Fruit fly (Drosophila melanogaster) whole organism, embryonic: ENCODE data around the gene CG31459.

Experiments used
- ATbp ChIP-seq: fragments of 200-800 bp; sonication (Bioruptor generic); optimal IDR thresholded peaks from 2 replicates; lab custom pipeline; 2017; ENCODE audit warnings: missing biosample characterization, mild to moderate bottlenecking, missing genetic modification characterization, missing genetic modification reagents
- Antp ChIP-seq: fragments of 200-800 bp; sonication (Bioruptor generic); optimal IDR thresholded peaks from 3 replicates; lab custom pipeline; 2016; ENCODE audit warnings: missing biosample characterization, missing genetic modification characterization
- Bteb2 ChIP-seq: fragments of 200-800 bp; sonication (Bioruptor generic); optimal IDR thresholded peaks from 2 replicates; lab custom pipeline; 2016; ENCODE audit warnings: missing biosample characterization, missing genetic modification characterization
- CG11093 ChIP-seq: fragments of 200-800 bp; sonication (Bioruptor generic); IDR thresholded peaks from 3 replicates; pipeline ENCODE4 v1.3.6; 2022; ENCODE audit warnings: missing biosample characterization, missing genetic modification characterization
- CG11247 ChIP-seq: fragments of 200-800 bp; sonication (Bioruptor generic); IDR thresholded peaks from 2 replicates; pipeline ENCODE4 v1.3.6; 2022; ENCODE audit warnings: missing biosample characterization, missing genetic modification characterization
- CG11456 ChIP-seq: fragments of 200-800 bp; sonication (Bioruptor generic); IDR thresholded peaks from 3 replicates; pipeline ENCODE4 v1.3.6; 2022; ENCODE audit warnings: missing biosample characterization, missing genetic modification characterization
- CG12659 ChIP-seq: fragments of 200-800 bp; sonication (Bioruptor generic); optimal IDR thresholded peaks from 3 replicates; lab custom pipeline; 2017; ENCODE audit warnings: mild to moderate bottlenecking, missing biosample characterization, missing genetic modification reagents, missing genetic modification characterization
- CG1529 ChIP-seq: fragments of 200-800 bp; sonication (Bioruptor generic); optimal IDR thresholded peaks from 3 replicates; lab custom pipeline; 2018; ENCODE audit warnings: missing biosample characterization, missing genetic modification characterization
- CG15479 ChIP-seq: fragments of 200-800 bp; sonication (Bioruptor generic); optimal IDR thresholded peaks from 3 replicates; lab custom pipeline; 2019; ENCODE audit warnings: missing biosample characterization, mild to moderate bottlenecking, missing genetic modification characterization, moderate library complexity
- CG17328 ChIP-seq: fragments of 200-800 bp; sonication (Bioruptor generic); IDR thresholded peaks from 2 replicates; pipeline ENCODE4 v1.3.6; 2022; ENCODE audit warnings: missing biosample characterization, missing genetic modification characterization
- CG18764 ChIP-seq: fragments of 200-800 bp; sonication (Bioruptor generic); optimal IDR thresholded peaks from 3 replicates; lab custom pipeline; 2016; ENCODE audit warnings: missing biosample characterization, missing genetic modification characterization
- CG2116 ChIP-seq: fragments of 200-800 bp; sonication (Bioruptor generic); optimal IDR thresholded peaks from 3 replicates; lab custom pipeline; 2018; ENCODE audit warnings: missing biosample characterization, mild to moderate bottlenecking, missing genetic modification characterization
- CG2678 ChIP-seq: fragments of 200-800 bp; sonication (Bioruptor generic); optimal IDR thresholded peaks from 3 replicates; lab custom pipeline; 2019; ENCODE audit warnings: missing biosample characterization, mild to moderate bottlenecking, missing genetic modification characterization, moderate library complexity
- CG31441 ChIP-seq: fragments of 200-800 bp; sonication (Bioruptor generic); IDR thresholded peaks from 2 replicates; pipeline ENCODE4 v1.3.6; 2022; ENCODE audit warnings: missing biosample characterization, missing genetic modification characterization
- CG32532 ChIP-seq: fragments of 200-800 bp; sonication (Bioruptor generic); IDR thresholded peaks from 2 replicates; pipeline ENCODE4 v1.3.6; 2022; ENCODE audit warnings: missing biosample characterization, missing genetic modification characterization
- CG33557 ChIP-seq: fragments of 200-800 bp; sonication (Bioruptor generic); optimal IDR thresholded peaks from 2 replicates; lab custom pipeline; 2019; ENCODE audit warnings: missing biosample characterization, mild to moderate bottlenecking, missing genetic modification characterization, moderate library complexity
- CG4617 ChIP-seq: fragments of 200-800 bp; sonication (Bioruptor generic); optimal IDR thresholded peaks from 3 replicates; lab custom pipeline; 2016; ENCODE audit warnings: missing biosample characterization, missing genetic modification characterization, borderline replicate concordance
- CG6272 ChIP-seq: fragments of 200-800 bp; sonication (Bioruptor generic); IDR thresholded peaks from 2 replicates; pipeline ENCODE4 v1.3.6; 2022; ENCODE audit warnings: missing biosample characterization, missing genetic modification characterization
- CG6689 ChIP-seq: fragments of 200-800 bp; sonication (Bioruptor generic); IDR thresholded peaks from 2 replicates; pipeline ENCODE4 v1.3.6; 2022; ENCODE audit warnings: missing biosample characterization, missing genetic modification characterization
- CG8281 ChIP-seq: fragments of 200-800 bp; sonication (Bioruptor generic); optimal IDR thresholded peaks from 2 replicates; lab custom pipeline; 2018; ENCODE audit warnings: missing biosample characterization, mild to moderate bottlenecking, missing genetic modification characterization, moderate library complexity
- CTCF ChIP-seq: fragments of 200-800 bp; sonication (Bioruptor generic); optimal IDR thresholded peaks from 2 replicates; lab custom pipeline; 2017; ENCODE audit warnings: missing biosample characterization, mild to moderate bottlenecking, missing genetic modification characterization, moderate library complexity
- Drgx ChIP-seq: fragments of 200-800 bp; sonication (Bioruptor generic); IDR thresholded peaks from 2 replicates; pipeline ENCODE4 v1.3.6; 2022; ENCODE audit warnings: missing biosample characterization, missing genetic modification characterization
- Ets65A ChIP-seq: fragments of 200-800 bp; sonication (Bioruptor generic); peaks from one replicate; lab custom pipeline; 2016; ENCODE audit warnings: missing biosample characterization, missing genetic modification characterization
- HLH3B ChIP-seq: fragments of 200-800 bp; sonication (Bioruptor generic); IDR thresholded peaks from 2 replicates; pipeline ENCODE4 v1.3.6; 2022; ENCODE audit warnings: missing biosample characterization, missing genetic modification characterization
- Hr3 ChIP-seq: fragments of 200-800 bp; sonication (Bioruptor generic); optimal IDR thresholded peaks from 3 replicates; lab custom pipeline; 2016; ENCODE audit warnings: missing biosample characterization, missing genetic modification characterization
- Jarid2 ChIP-seq: fragments of 200-800 bp; sonication (Bioruptor generic); optimal IDR thresholded peaks from 3 replicates; lab custom pipeline; 2017; ENCODE audit warnings: mild to moderate bottlenecking, missing biosample characterization, missing genetic modification reagents, missing genetic modification characterization
- MTF-1 ChIP-seq: fragments of 200-800 bp; sonication (Bioruptor generic); optimal IDR thresholded peaks from 2 replicates; lab custom pipeline; 2018; ENCODE audit warnings: missing biosample characterization, mild to moderate bottlenecking, missing genetic modification characterization, borderline replicate concordance
- Six4 ChIP-seq: fragments of 200-800 bp; sonication (Bioruptor generic); optimal IDR thresholded peaks from 2 replicates; lab custom pipeline; 2016; ENCODE audit warnings: missing biosample characterization, missing genetic modification characterization
- Ssrp ChIP-seq: fragments of 200-800 bp; sonication (Bioruptor generic); optimal IDR thresholded peaks from 2 replicates; lab custom pipeline; 2018; ENCODE audit warnings: missing biosample characterization, mild to moderate bottlenecking, missing genetic modification characterization, moderate library complexity
- amos ChIP-seq: fragments of 200-800 bp; sonication (Bioruptor generic); IDR thresholded peaks from 2 replicates; pipeline ENCODE4 v1.3.6; 2022; ENCODE audit warnings: missing biosample characterization, missing genetic modification characterization; ENCODE audit not compliant: partially characterized antibody
- btn ChIP-seq: fragments of 200-800 bp; sonication (Bioruptor generic); optimal IDR thresholded peaks from 2 replicates; lab custom pipeline; 2016; ENCODE audit warnings: missing biosample characterization, missing genetic modification characterization
- caup ChIP-seq: fragments of 200-800 bp; sonication (Bioruptor generic); optimal IDR thresholded peaks from 3 replicates; lab custom pipeline; 2017; ENCODE audit warnings: missing biosample characterization, mild to moderate bottlenecking, missing genetic modification characterization, moderate library complexity; ENCODE audit not compliant: severe bottlenecking
- chn ChIP-seq: fragments of 200-800 bp; sonication (Bioruptor generic); optimal IDR thresholded peaks from 2 replicates; lab custom pipeline; 2016; ENCODE audit warnings: missing biosample characterization, missing genetic modification characterization
- crol ChIP-seq: fragments of 200-800 bp; sonication (Bioruptor generic); IDR thresholded peaks from 2 replicates; pipeline ENCODE4 v1.3.6; 2022; ENCODE audit warnings: missing biosample characterization, missing genetic modification characterization
- dati ChIP-seq: fragments of 200-800 bp; sonication (Bioruptor generic); IDR thresholded peaks from 2 replicates; pipeline ENCODE4 v1.3.6; 2022; ENCODE audit warnings: missing biosample characterization, missing genetic modification characterization
- gcm ChIP-seq: fragments of 200-800 bp; sonication (Bioruptor generic); optimal IDR thresholded peaks from 2 replicates; lab custom pipeline; 2019; ENCODE audit warnings: missing biosample characterization, mild to moderate bottlenecking, missing genetic modification characterization, moderate library complexity
- ham ChIP-seq: fragments of 200-800 bp; sonication (Bioruptor generic); IDR thresholded peaks from 2 replicates; pipeline ENCODE4 v1.3.6; 2022; ENCODE audit warnings: missing biosample characterization, missing genetic modification characterization

CG31459 gene

dm6 chr3R:19807745-19808429 is 32.8 kb upstream of the CG31459 start (continued):
- TF ChIP-seq CG31441 (GFP tag; lab: Robert Waterston, UW) (peak; percentile 46; the same call in 1 of the 2 replicates), CG32532 (GFP tag; lab: Robert Waterston, UW) (no peak), CG1529 (GFP tag; lab: Kevin White, UChicago) (no peak), CG2116 (GFP tag; lab: Kevin White, UChicago) (no peak), CG2678 (tag; lab: Kevin White, UChicago) (no peak), crol (GFP tag; lab: Robert Waterston, UW) (no peak)

dm6 chr3R:19808430-19808756 is 32.3 kb upstream of the CG31459 start:
- peak; percentile 67 for TF ChIP-seq CG15479
- no peak for TF ChIP-seq chn (GFP tag; lab: Kevin White, UChicago)

dm6 chr3R:19811510-19811909 is 29.1 kb upstream of the CG31459 start:
- no peak for TF ChIP-seq caup (GFP tag; lab: Kevin White, UChicago)
- no peak for TF ChIP-seq CG6689 (GFP tag; lab: Robert Waterston, UW)
- TF ChIP-seq btn (GFP tag; lab: Kevin White, UChicago): no peak
- no peak for TF ChIP-seq dati (GFP tag; lab: Robert Waterston, UW)
- no peak for TF ChIP-seq HLH3B (GFP tag; lab: Robert Waterston, UW)
- TF ChIP-seq CG32532 (GFP tag; lab: Robert Waterston, UW): no peak
- no peak for TF ChIP-seq CG11247 (GFP tag; lab: Robert Waterston, UW)
- TF ChIP-seq CG11456 (GFP tag; lab: Robert Waterston, UW): no peak
- TF ChIP-seq, all 482 proteins: peak for 0

- TF ChIP-seq ATbp (GFP tag; lab: Kevin White, UChicago) (no peak), Ets65A (GFP tag; lab: Kevin White, UChicago) (peak; percentile 78), CG17328 (GFP tag; lab: Robert Waterston, UW) (no peak), caup (GFP tag; lab: Kevin White, UChicago) (no peak)
These were observed 28.2 kb upstream of the CG31459 start for dm6 chr3R:19812472-19812871.

dm6 chr3R:19813217-19813616 is 27.4 kb upstream of the CG31459 start:
- TF ChIP-seq amos (GFP tag; lab: Robert Waterston, UW) (no peak), CG4617 (GFP tag; lab: Kevin White, UChicago) (no peak), MTF-1 (no peak), Bteb2 (no peak), gcm (no peak), Six4 (GFP tag; lab: Kevin White, UChicago) (no peak), CG11093 (no peak), Hr3 (no peak), CG12659 (GFP tag; lab: Kevin White, UChicago) (no peak), Jarid2 (GFP tag; lab: Kevin White, UChicago) (no peak), Antp (no peak), CG8281 (no peak), ham (GFP tag; lab: Robert Waterston, UW) (no peak), CG18764 (GFP tag; lab: Kevin White, UChicago) (no peak), CG33557 (GFP tag; lab: Kevin White, UChicago) (no peak), CG6272 (GFP tag; lab: Robert Waterston, UW) (no peak), CTCF (no peak), Drgx (GFP tag; lab: Robert Waterston, UW) (no peak), Ssrp (tag; lab: Kevin White, UChicago) (no peak)
- TF ChIP-seq, all 482 proteins: peak for 0
